Worm (Caenorhabditis elegans) whole organism, midembryonic: ENCODE results near the gene igcm-1.

ENCODE experiments used
- T22C8.4 ChIP-seq: fragments of 200-800 bp; sonication (Bioruptor generic); IDR thresholded peaks from 2 replicates; pipeline ENCODE4 v1.3.6; 2022; ENCODE audit warnings: missing genetic modification characterization, missing compliant biosample characterization
- flt-1 ChIP-seq: fragments of 200-800 bp; sonication (Bioruptor generic); IDR thresholded peaks from 2 replicates; pipeline ENCODE4 v1.3.6; 2022; ENCODE audit warnings: missing genetic modification characterization, missing compliant biosample characterization
- klf-2 ChIP-seq: fragments of 200-800 bp; sonication (Bioruptor generic); conservative IDR thresholded peaks from 2 replicates; pipeline ENCODE4 v1.3.6; 2022; ENCODE audit warnings: missing genetic modification reagents, missing genetic modification characterization, missing compliant biosample characterization
- ztf-29 ChIP-seq: fragments of 200-800 bp; sonication (Bioruptor generic); IDR thresholded peaks from 2 replicates; pipeline ENCODE4 v1.3.6; 2022; ENCODE audit warnings: missing genetic modification reagents, missing genetic modification characterization, missing compliant biosample characterization

ce11 chrX:871957-872715 is 20.8 kb upstream of the igcm-1 start, which contains the start of gene F56F10.1:
- TF ChIP-seq klf-2 (GFP tag; lab: Robert Waterston, UW) = no peak
- no peak for TF ChIP-seq ztf-29 (GFP tag; lab: Robert Waterston, UW)
- no peak for TF ChIP-seq T22C8.4
- no peak for TF ChIP-seq flt-1 (GFP tag; lab: Robert Waterston, UW)
